Fruit fly (Drosophila melanogaster): Measurements from ENCODE around the gene CG12096.

DNA sequence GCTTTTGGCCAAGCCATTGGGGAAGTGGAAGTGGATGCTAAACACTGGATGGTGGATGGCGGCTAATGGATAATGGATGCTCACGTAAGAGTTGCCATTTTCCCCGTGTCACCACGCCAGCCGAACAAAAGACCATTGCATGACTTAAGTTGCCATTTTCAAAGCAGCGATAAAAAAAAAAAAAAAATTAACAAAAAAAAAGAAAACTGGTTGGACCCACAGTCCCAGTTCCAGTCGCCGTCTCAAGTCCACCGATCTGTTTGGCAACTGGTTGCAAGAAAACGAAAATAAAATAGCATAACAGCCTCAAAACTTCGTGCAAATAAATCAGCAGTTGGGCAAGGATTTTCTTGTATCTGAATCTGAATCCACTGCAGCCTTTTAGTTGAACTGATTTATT is 10.3 kb upstream of the CG12096 start:
- TF ChIP-seq tj (GFP tag; optimal IDR thresholded peaks at IDR 0.05), result no peak
- TF ChIP-seq CG7045 (GFP tag; optimal IDR thresholded peaks at IDR 0.05), result no peak
- TF ChIP-seq Mnt (GFP tag; optimal IDR thresholded peaks at IDR 0.05), result no peak
- TF ChIP-seq CG1620 (GFP tag; optimal IDR thresholded peaks at IDR 0.05), result no peak
- TF ChIP-seq bab1 (GFP tag; optimal IDR thresholded peaks at IDR 0.05), result no peak
- no peak for TF ChIP-seq kay (GFP tag; ENCODE audit: borderline replicate concordance)

All from whole organism, adult.